Worm (Caenorhabditis elegans) whole organism, L4 larva: ENCODE measurements around the gene set-25.

ENCODE experiments used
- F37D6.2 ChIP-seq: sonication (generic microtip); optimal IDR thresholded peaks from 2 replicates; lab custom pipeline; 2016; ENCODE audit warnings: mild to moderate bottlenecking, missing genetic modification characterization, missing compliant biosample characterization
- F49E8.2 ChIP-seq: sonication (generic microtip); optimal IDR thresholded peaks from 2 replicates; lab custom pipeline; 2016; ENCODE audit warnings: missing compliant biosample characterization, mild to moderate bottlenecking, missing genetic modification characterization, borderline replicate concordance
- R02D3.7 ChIP-seq: fragments of 150-350 bp; sonication (generic microtip); optimal IDR thresholded peaks from 3 replicates; lab custom pipeline; 2014; ENCODE audit warnings: missing biosample characterization, missing genetic modification characterization
- T20F7.1 ChIP-seq: fragments of 200-800 bp; sonication (Bioruptor generic); optimal IDR thresholded peaks from 2 replicates; lab custom pipeline; 2018; ENCODE audit warnings: mild to moderate bottlenecking, missing genetic modification characterization, missing compliant biosample characterization
- T26A8.4 ChIP-seq: fragments of 200-800 bp; sonication (Bioruptor generic); IDR thresholded peaks from 2 replicates; pipeline ENCODE4 v1.3.6; 2022; ENCODE audit warnings: missing genetic modification characterization, missing compliant biosample characterization
- Y48G9A.11 ChIP-seq: fragments of 200-800 bp; sonication (Bioruptor generic); IDR thresholded peaks from 2 replicates; pipeline ENCODE4 v1.3.6; 2022; ENCODE audit warnings: missing genetic modification reagents, missing genetic modification characterization, missing compliant biosample characterization
- Y75B8A.6 ChIP-seq: fragments of 200-800 bp; sonication (Bioruptor generic); IDR thresholded peaks from 2 replicates; pipeline ENCODE4 v1.3.6; 2022; ENCODE audit warnings: missing genetic modification reagents, missing genetic modification characterization, missing compliant biosample characterization
- aly-2 ChIP-seq: sonication (generic microtip); optimal IDR thresholded peaks from 2 replicates; lab custom pipeline; 2018; ENCODE audit warnings: missing biosample characterization, missing genetic modification characterization
- ceh-28 ChIP-seq: fragments of 150-350 bp; optimal IDR thresholded peaks from 2 replicates; lab custom pipeline; 2014; ENCODE audit warnings: missing biosample characterization, missing genetic modification reagents, missing genetic modification characterization
- ceh-44 ChIP-seq: fragments of 200-800 bp; sonication (Bioruptor generic); IDR thresholded peaks from 2 replicates; pipeline ENCODE4 v1.3.6; 2022; ENCODE audit warnings: missing genetic modification reagents, missing genetic modification characterization, missing compliant biosample characterization
- ceh-82 ChIP-seq: sonication (generic microtip); optimal IDR thresholded peaks from 2 replicates; lab custom pipeline; 2017; ENCODE audit warnings: missing biosample characterization, missing genetic modification characterization
- ces-1 ChIP-seq: fragments of 150-350 bp; sonication (generic microtip); optimal IDR thresholded peaks from 4 replicates; lab custom pipeline; 2014; ENCODE audit warnings: missing biosample characterization, missing genetic modification reagents, missing genetic modification characterization
- ctbp-1 ChIP-seq: fragments of 200-800 bp; sonication (Bioruptor generic); IDR thresholded peaks from 2 replicates; pipeline ENCODE4 v1.3.6; 2022; ENCODE audit warnings: missing genetic modification reagents, missing genetic modification characterization, missing compliant biosample characterization
- daf-16 ChIP-seq, 3 experiments: sonication (generic microtip); optimal IDR thresholded peaks; 2 replicates each; lab custom pipeline; 2016 to 2017; ENCODE audit warnings: missing genetic modification characterization in 3 of 3, missing genetic modification reagents in 3 of 3, mild to moderate bottlenecking in 2 of 3, missing compliant biosample characterization in 2 of 3, missing biosample characterization in 1 of 3, moderate library complexity in 1 of 3
- dmd-9 ChIP-seq: fragments of 200-800 bp; sonication (Bioruptor generic); IDR thresholded peaks from 2 replicates; pipeline ENCODE4 v1.3.6; 2022; ENCODE audit warnings: missing genetic modification reagents, missing genetic modification characterization, missing compliant biosample characterization
- dpl-1 ChIP-seq: fragments of 150-350 bp; optimal IDR thresholded peaks from 2 replicates; lab custom pipeline; 2014; ENCODE audit warnings: missing biosample characterization, missing genetic modification reagents, missing genetic modification characterization
- dve-1 ChIP-seq: sonication (generic microtip); optimal IDR thresholded peaks from 2 replicates; lab custom pipeline; 2017; ENCODE audit warnings: antibody characterized with exemption, mild to moderate bottlenecking, missing genetic modification characterization, missing compliant biosample characterization; ENCODE audit not compliant: insufficient read depth
- fkh-10 ChIP-seq: fragments of 150-350 bp; optimal IDR thresholded peaks from 2 replicates; lab custom pipeline; 2014; ENCODE audit warnings: missing biosample characterization, missing genetic modification reagents, missing genetic modification characterization
- hif-1 ChIP-seq, 2 experiments: sonication (generic microtip); optimal IDR thresholded peaks; 2 replicates each; lab custom pipeline; 2016 to 2017; ENCODE audit warnings: missing compliant biosample characterization in 2 of 2, missing genetic modification characterization in 2 of 2, missing genetic modification reagents in 2 of 2, missing genotype in 2 of 2, mild to moderate bottlenecking in 1 of 2
- hlh-30 ChIP-seq: sonication (generic microtip); optimal IDR thresholded peaks from 2 replicates; lab custom pipeline; 2017; ENCODE audit warnings: antibody characterized with exemption, mild to moderate bottlenecking, missing genetic modification characterization, missing compliant biosample characterization; ENCODE audit not compliant: insufficient read depth
- hmg-1.1 ChIP-seq: fragments of 200-800 bp; sonication (Bioruptor generic); IDR thresholded peaks from 2 replicates; pipeline ENCODE4 v1.3.6; 2022; ENCODE audit warnings: missing genetic modification reagents, missing genetic modification characterization, missing compliant biosample characterization
- lim-7 ChIP-seq: fragments of 200-800 bp; sonication (Bioruptor generic); IDR thresholded peaks from 2 replicates; pipeline ENCODE4 v1.3.6; 2022; ENCODE audit warnings: missing genetic modification characterization, missing compliant biosample characterization
- lin-1 ChIP-seq: fragments of 200-800 bp; sonication (Bioruptor generic); IDR thresholded peaks from 2 replicates; pipeline ENCODE4 v1.3.6; 2022; ENCODE audit warnings: missing genetic modification reagents, missing genetic modification characterization, missing compliant biosample characterization
- lin-13 ChIP-seq: fragments of 150-350 bp; optimal IDR thresholded peaks from 2 replicates; lab custom pipeline; 2014; ENCODE audit warnings: missing biosample characterization, missing genetic modification reagents, missing genetic modification characterization
- lin-29 ChIP-seq: fragments of 200-800 bp; sonication (Bioruptor generic); IDR thresholded peaks from 2 replicates; pipeline ENCODE4 v1.3.6; 2022; ENCODE audit warnings: missing genetic modification reagents, missing genetic modification characterization, missing compliant biosample characterization
- lin-38 ChIP-seq: fragments of 200-800 bp; sonication (Bioruptor generic); IDR thresholded peaks from 2 replicates; pipeline ENCODE4 v1.3.6; 2022; ENCODE audit warnings: missing genetic modification reagents, missing genetic modification characterization, missing compliant biosample characterization
- lin-39 ChIP-seq: fragments of 150-350 bp; optimal IDR thresholded peaks from 2 replicates; lab custom pipeline; 2014; ENCODE audit warnings: missing biosample characterization, missing genetic modification reagents, missing genetic modification characterization
- lsy-2 ChIP-seq, 2 experiments: fragments of 150-350 bp in 1 of 2; sonication (generic microtip) in 1 of 2; optimal IDR thresholded peaks; 2 replicates each; lab custom pipeline; 2014 to 2017; ENCODE audit warnings: missing biosample characterization in 2 of 2, missing genetic modification characterization in 2 of 2
- madf-5 ChIP-seq, 2 experiments: fragments of 200-800 bp; sonication (Bioruptor generic); IDR thresholded peaks; 2 replicates each; pipeline ENCODE4 v1.3.6; 2022; ENCODE audit warnings: missing compliant biosample characterization in 2 of 2, missing genetic modification characterization in 2 of 2
- mdt-29 ChIP-seq: fragments of 200-800 bp; sonication (Bioruptor generic); IDR thresholded peaks from 2 replicates; pipeline ENCODE4 v1.3.6; 2022; ENCODE audit warnings: missing genetic modification reagents, missing genetic modification characterization, missing compliant biosample characterization
- mes-2 ChIP-seq: sonication (generic microtip); optimal IDR thresholded peaks from 2 replicates; lab custom pipeline; 2016; ENCODE audit warnings: missing genotype, mild to moderate bottlenecking, missing genetic modification characterization, missing compliant biosample characterization; ENCODE audit not compliant: poor library complexity, severe bottlenecking
- nhr-102 ChIP-seq: sonication (generic microtip); optimal IDR thresholded peaks from 2 replicates; lab custom pipeline; 2016; ENCODE audit warnings: mild to moderate bottlenecking, missing genetic modification characterization, moderate library complexity, missing compliant biosample characterization
- nhr-25 ChIP-seq: sonication (generic microtip); optimal IDR thresholded peaks from 2 replicates; lab custom pipeline; 2017; ENCODE audit warnings: missing genetic modification characterization, mild to moderate bottlenecking, missing compliant biosample characterization, antibody characterized with exemption, moderate library complexity, borderline replicate concordance; ENCODE audit not compliant: insufficient read depth
- nhr-42 ChIP-seq: fragments of 200-800 bp; sonication (Bioruptor generic); IDR thresholded peaks from 2 replicates; pipeline ENCODE4 v1.3.6; 2022; ENCODE audit warnings: missing genetic modification characterization, missing compliant biosample characterization
- nhr-48 ChIP-seq: sonication (generic microtip); optimal IDR thresholded peaks from 2 replicates; lab custom pipeline; 2016; ENCODE audit warnings: mild to moderate bottlenecking, missing genetic modification characterization, missing compliant biosample characterization
- nhr-76 ChIP-seq: fragments of 150-350 bp; optimal IDR thresholded peaks from 2 replicates; lab custom pipeline; 2014; ENCODE audit warnings: missing biosample characterization, missing genetic modification characterization
- saeg-2 ChIP-seq: fragments of 200-800 bp; sonication (Bioruptor generic); IDR thresholded peaks from 2 replicates; pipeline ENCODE4 v1.3.6; 2022; ENCODE audit warnings: missing genetic modification reagents, missing genetic modification characterization, missing compliant biosample characterization
- sdz-12 ChIP-seq: fragments of 200-800 bp; sonication (Bioruptor generic); optimal IDR thresholded peaks from 2 replicates; lab custom pipeline; 2018; ENCODE audit warnings: mild to moderate bottlenecking, missing genetic modification characterization, missing compliant biosample characterization
- snpc-1.2 ChIP-seq: fragments of 200-800 bp; sonication (Bioruptor generic); IDR thresholded peaks from 2 replicates; pipeline ENCODE4 v1.3.6; 2022; ENCODE audit warnings: missing genetic modification reagents, missing genetic modification characterization, missing compliant biosample characterization
- snpc-4 ChIP-seq: fragments of 150-350 bp; optimal IDR thresholded peaks from 2 replicates; lab custom pipeline; 2014; ENCODE audit warnings: missing biosample characterization, missing genetic modification characterization
- unc-62 ChIP-seq, 3 experiments: fragments of 150-350 bp in 1 of 3; sonication (generic microtip); optimal IDR thresholded peaks in 2 of 3; peaks in 1 of 3; 1 replicate in 1 of 3; 2 replicates in 2 of 3; lab custom pipeline; 2014 to 2017; ENCODE audit warnings: missing biosample characterization in 3 of 3, missing genetic modification characterization in 3 of 3, missing genetic modification reagents in 3 of 3, missing genotype in 1 of 3
- vab-7 ChIP-seq: fragments of 200-800 bp; sonication (Bioruptor generic); IDR thresholded peaks from 2 replicates; pipeline ENCODE4 v1.3.6; 2022; ENCODE audit warnings: missing genetic modification reagents, missing genetic modification characterization, missing compliant biosample characterization
- zag-1 ChIP-seq: fragments of 150-350 bp; optimal IDR thresholded peaks from 2 replicates; lab custom pipeline; 2014; ENCODE audit warnings: missing biosample characterization, missing genetic modification characterization
- zfp-3 ChIP-seq: fragments of 200-800 bp; sonication (Bioruptor generic); conservative IDR thresholded peaks from 2 replicates; pipeline ENCODE4 v1.3.6; 2022; ENCODE audit warnings: missing genetic modification reagents, missing genetic modification characterization, missing compliant biosample characterization
- zip-2 ChIP-seq: fragments of 150-350 bp; optimal IDR thresholded peaks from 2 replicates; lab custom pipeline; 2014; ENCODE audit warnings: missing biosample characterization, missing genetic modification characterization
- ztf-11 ChIP-seq: fragments of 150-350 bp; optimal IDR thresholded peaks from 2 replicates; lab custom pipeline; 2014; ENCODE audit warnings: missing biosample characterization, missing genetic modification characterization
- ztf-7 ChIP-seq: fragments of 150-350 bp; optimal IDR thresholded peaks from 2 replicates; lab custom pipeline; 2014; ENCODE audit warnings: missing biosample characterization, missing genetic modification characterization

set-25 gene

ce11 chrIII:13270896-13271295, 22.0 kb downstream of the set-25 start (continued):
- no peak for TF ChIP-seq nhr-76 (tag; lab: Kevin White, UChicago)
- no peak for TF ChIP-seq madf-5 (GFP tag; IDR thresholded peaks at IDR 0.05; lab: Robert Waterston, UW)
- no peak for TF ChIP-seq ces-1 (GFP tag; lab: Kevin White, UChicago)

- TF ChIP-seq T26A8.4 (GFP tag; lab: Robert Waterston, UW): peak; percentile 67
- TF ChIP-seq ctbp-1: peak; percentile 57; the same call in 1 of the 2 replicates
- no peak for TF ChIP-seq zag-1 (tag; lab: Kevin White, UChicago)
- no peak for TF ChIP-seq snpc-1.2 (GFP tag; lab: Robert Waterston, UW)
- peak; percentile 58 for TF ChIP-seq ztf-7 (tag; lab: Kevin White, UChicago)
- TF ChIP-seq unc-62 (GFP tag; optimal IDR thresholded peaks at IDR 0.05 in 1 of 2; lab: Kevin White, UChicago): peak in 1 of 2 experiments; percentile 74
- TF ChIP-seq unc-62 (tag; optimal IDR thresholded peaks at IDR 0.05; lab: Kevin White, UChicago): no peak
- TF ChIP-seq mdt-29 (GFP tag; lab: Robert Waterston, UW): no peak
- peak; percentile 49 for TF ChIP-seq dve-1 (tag; lab: Kevin White, UChicago)
- peak; percentile 74 for TF ChIP-seq lin-38 (GFP tag; lab: Robert Waterston, UW)
- TF ChIP-seq ztf-11: no peak
- TF ChIP-seq daf-16 (GFP tag; optimal IDR thresholded peaks at IDR 0.05; lab: Kevin White, UChicago): peak in 1 of 2 experiments; percentile 3
- TF ChIP-seq daf-16 (tag; optimal IDR thresholded peaks at IDR 0.05; lab: Kevin White, UChicago): peak; percentile 52
- peak; percentile 6 for TF ChIP-seq zip-2 (tag; lab: Kevin White, UChicago)
- TF ChIP-seq saeg-2 (GFP tag; lab: Robert Waterston, UW): 0 out of 2 replicates have a peak, but pooled peaks have one; percentile 25
- TF ChIP-seq dmd-9: peak; percentile 31; the same call in 1 of the 2 replicates
- no peak for TF ChIP-seq Y48G9A.11 (GFP tag; lab: Robert Waterston, UW)
- TF ChIP-seq mes-2 (tag; lab: Kevin White, UChicago): peak; percentile 95
- 0 out of 2 replicates have a peak, but pooled peaks have one; percentile 59 for TF ChIP-seq nhr-42 (GFP tag; lab: Robert Waterston, UW)
- peak; percentile 45 for TF ChIP-seq hlh-30 (tag; lab: Kevin White, UChicago)
- TF ChIP-seq R02D3.7 (tag; lab: Kevin White, UChicago): no peak
- peak; percentile 3 for TF ChIP-seq ceh-28 (tag; lab: Kevin White, UChicago)
- no peak for TF ChIP-seq F49E8.2
- no peak for TF ChIP-seq lin-1 (GFP tag; lab: Robert Waterston, UW)
- peak; percentile 40 for TF ChIP-seq fkh-10 (GFP tag; lab: Kevin White, UChicago)
- no peak for TF ChIP-seq ceh-82 (tag; lab: Kevin White, UChicago)
- no peak for TF ChIP-seq zfp-3 (GFP tag; lab: Robert Waterston, UW)
- TF ChIP-seq Y75B8A.6 (GFP tag; lab: Robert Waterston, UW): no peak
- no peak for TF ChIP-seq sdz-12 (GFP tag; lab: Kevin White, UChicago)
- TF ChIP-seq hmg-1.1 (GFP tag; lab: Robert Waterston, UW): peak; percentile 78
- TF ChIP-seq lin-29 (GFP tag; lab: Robert Waterston, UW): no peak
- TF ChIP-seq hif-1 (tag; optimal IDR thresholded peaks at IDR 0.05; lab: Kevin White, UChicago): peak in 1 of 2 experiments; percentile 48
- peak; percentile 72 for TF ChIP-seq nhr-25
- TF ChIP-seq aly-2 (tag; lab: Kevin White, UChicago): no peak
- TF ChIP-seq lin-39: no peak
- no peak for TF ChIP-seq ceh-44 (GFP tag; lab: Robert Waterston, UW)
- TF ChIP-seq lin-13 (GFP tag; lab: Kevin White, UChicago): peak; percentile 32
- TF ChIP-seq nhr-102 (tag; lab: Kevin White, UChicago): peak; percentile 40
- no peak for TF ChIP-seq T20F7.1 (GFP tag; lab: Kevin White, UChicago)
- peak in 1 of 2 experiments; percentile 72 for TF ChIP-seq lsy-2 (tag; optimal IDR thresholded peaks at IDR 0.05; lab: Kevin White, UChicago)
- peak; percentile 30 for TF ChIP-seq F37D6.2
- TF ChIP-seq dpl-1 (GFP tag; lab: Kevin White, UChicago): peak; percentile 59
- TF ChIP-seq snpc-4 (tag; lab: Kevin White, UChicago): no peak
- peak; percentile 63; the same call in 1 of the 2 replicates for TF ChIP-seq lim-7
- TF ChIP-seq vab-7 (GFP tag; lab: Robert Waterston, UW): 0 out of 2 replicates have a peak, but pooled peaks have one; percentile 22
- TF ChIP-seq nhr-48 (tag; lab: Kevin White, UChicago): peak; percentile 42
Observed at ce11 chrIII:13268856-13269255, 24.0 kb downstream of the set-25 start, which contains the start of gene cpf-2. TSS of gene cpf-2 (minus strand) at chrIII:13268883.
